Worm (Caenorhabditis elegans) whole organism, L1 larva: ENCODE measurements around the gene sre-7.

Experiments used
- C16A3.4 ChIP-seq: fragments of 150-350 bp; optimal IDR thresholded peaks from 2 replicates; lab custom pipeline; 2014; ENCODE audit warnings: missing biosample characterization, missing genetic modification characterization
- Y116A8C.19 ChIP-seq: sonication (generic microtip); optimal IDR thresholded peaks from 2 replicates; lab custom pipeline; 2016; ENCODE audit warnings: missing compliant biosample characterization, missing genetic modification characterization, borderline replicate concordance
- aly-2 ChIP-seq: fragments of 150-350 bp; optimal IDR thresholded peaks from 2 replicates; lab custom pipeline; 2014; ENCODE audit warnings: missing biosample characterization, missing genetic modification characterization
- ama-1 ChIP-seq: fragments of 150-350 bp; optimal IDR thresholded peaks from 2 replicates; lab custom pipeline; 2014
- ceh-8 ChIP-seq: fragments of 200-800 bp; sonication (Bioruptor generic); optimal IDR thresholded peaks from 2 replicates; lab custom pipeline; 2018; ENCODE audit warnings: mild to moderate bottlenecking, missing genetic modification characterization, moderate library complexity, missing compliant biosample characterization
- ceh-82 ChIP-seq, 3 experiments: fragments of 150-350 bp in 1 of 3; sonication (generic microtip) in 2 of 3; optimal IDR thresholded peaks; 2 replicates each; lab custom pipeline; 2014 to 2017; ENCODE audit warnings: missing biosample characterization in 3 of 3, missing genetic modification characterization in 3 of 3
- dpl-1 ChIP-seq, 3 experiments: fragments of 150-350 bp in 2 of 3; sonication (generic microtip) in 1 of 3; optimal IDR thresholded peaks; 2 replicates each; lab custom pipeline; 2014 to 2017; ENCODE audit warnings: missing biosample characterization in 3 of 3, missing genetic modification characterization in 3 of 3, missing genetic modification reagents in 3 of 3
- dsc-1 ChIP-seq: sonication (generic microtip); optimal IDR thresholded peaks from 2 replicates; lab custom pipeline; 2016; ENCODE audit warnings: mild to moderate bottlenecking, missing genetic modification characterization, missing compliant biosample characterization
- efl-1 ChIP-seq, 4 experiments: fragments of 150-350 bp; optimal IDR thresholded peaks in 3 of 4; peaks in 1 of 4; 1 replicate in 1 of 4; 2 replicates in 3 of 4; lab custom pipeline; 2014; ENCODE audit warnings: missing biosample characterization in 2 of 4, missing genetic modification characterization in 2 of 4, missing genetic modification reagents in 2 of 4
- egl-13 ChIP-seq: sonication (generic microtip); optimal IDR thresholded peaks from 2 replicates; lab custom pipeline; 2016; ENCODE audit warnings: missing genotype, missing genetic modification reagents, missing genetic modification characterization, missing compliant biosample characterization
- elt-3 ChIP-seq, 6 experiments: fragments of 150-350 bp in 1 of 6; sonication (generic microtip); optimal IDR thresholded peaks; 2 replicates each; lab custom pipeline; 2017 to 2018; ENCODE audit warnings: missing biosample characterization in 6 of 6, missing genetic modification characterization in 6 of 6, inconsistent platforms in 1 of 6
- ets-5 ChIP-seq: fragments of 200-800 bp; sonication (Bioruptor generic); IDR thresholded peaks from 2 replicates; pipeline ENCODE4 v1.3.6; 2022; ENCODE audit warnings: missing genetic modification characterization, missing compliant biosample characterization
- fkh-10 ChIP-seq: sonication (generic microtip); optimal IDR thresholded peaks from 2 replicates; lab custom pipeline; 2017; ENCODE audit warnings: missing biosample characterization, missing genetic modification reagents, missing genetic modification characterization
- fos-1 ChIP-seq: fragments of 150-350 bp; optimal IDR thresholded peaks from 2 replicates; lab custom pipeline; 2014; ENCODE audit warnings: missing biosample characterization, missing genetic modification characterization
- hlh-17 ChIP-seq: fragments of 200-800 bp; sonication (Bioruptor generic); optimal IDR thresholded peaks from 2 replicates; lab custom pipeline; 2018; ENCODE audit warnings: missing genetic modification characterization, mild to moderate bottlenecking, missing compliant biosample characterization, moderate library complexity, borderline replicate concordance
- hpl-2 ChIP-seq: fragments of 150-350 bp; optimal IDR thresholded peaks from 2 replicates; lab custom pipeline; 2014; ENCODE audit warnings: missing biosample characterization, missing genetic modification reagents, missing genetic modification characterization
- irx-1 ChIP-seq: sonication (generic microtip); optimal IDR thresholded peaks from 2 replicates; lab custom pipeline; 2016; ENCODE audit warnings: missing genetic modification characterization, missing compliant biosample characterization
- jun-1 ChIP-seq: fragments of 150-350 bp; optimal IDR thresholded peaks from 2 replicates; lab custom pipeline; 2014; ENCODE audit warnings: missing biosample characterization, missing genetic modification reagents, missing genetic modification characterization
- lin-13 ChIP-seq: fragments of 150-350 bp; optimal IDR thresholded peaks from 2 replicates; lab custom pipeline; 2014; ENCODE audit warnings: missing biosample characterization, missing genetic modification reagents, missing genetic modification characterization
- lin-35 ChIP-seq, 2 experiments: fragments of 150-350 bp; optimal IDR thresholded peaks; 2 replicates each; lab custom pipeline; 2014; ENCODE audit warnings: missing biosample characterization in 2 of 2, missing genetic modification characterization in 2 of 2, missing genetic modification reagents in 2 of 2
- lir-3 ChIP-seq: sonication (generic microtip); optimal IDR thresholded peaks from 2 replicates; lab custom pipeline; 2016; ENCODE audit warnings: mild to moderate bottlenecking, missing genetic modification characterization, moderate library complexity, missing compliant biosample characterization; ENCODE audit not compliant: poor library complexity
- mef-2 ChIP-seq: fragments of 150-350 bp; optimal IDR thresholded peaks from 2 replicates; lab custom pipeline; 2014; ENCODE audit warnings: missing biosample characterization, missing genetic modification characterization
- mep-1 ChIP-seq: fragments of 150-350 bp; optimal IDR thresholded peaks from 2 replicates; lab custom pipeline; 2014; ENCODE audit warnings: missing biosample characterization, missing genetic modification characterization
- nhr-11 ChIP-seq: fragments of 150-350 bp; optimal IDR thresholded peaks from 2 replicates; lab custom pipeline; 2014; ENCODE audit warnings: missing biosample characterization, missing genetic modification characterization
- nhr-12 ChIP-seq: sonication (generic microtip); optimal IDR thresholded peaks from 2 replicates; lab custom pipeline; 2017; ENCODE audit warnings: missing biosample characterization, missing genetic modification characterization
- nhr-76 ChIP-seq: sonication (generic microtip); optimal IDR thresholded peaks from 2 replicates; lab custom pipeline; 2017; ENCODE audit warnings: missing biosample characterization, missing genetic modification characterization
- nhr-84 ChIP-seq: sonication (generic microtip); optimal IDR thresholded peaks from 2 replicates; lab custom pipeline; 2017; ENCODE audit warnings: missing biosample characterization, missing genetic modification characterization
- nhr-85 ChIP-seq: sonication (generic microtip); peaks from one replicate; lab custom pipeline; 2016; ENCODE audit warnings: missing genetic modification characterization, inconsistent platforms, missing compliant biosample characterization
- nhr-90 ChIP-seq: sonication (generic microtip); optimal IDR thresholded peaks from 2 replicates; lab custom pipeline; 2016; ENCODE audit warnings: mild to moderate bottlenecking, missing genetic modification characterization, missing compliant biosample characterization; ENCODE audit not compliant: poor library complexity
- pqm-1 ChIP-seq: sonication (generic microtip); optimal IDR thresholded peaks from 3 replicates; lab custom pipeline; 2017; ENCODE audit warnings: missing biosample characterization, missing genetic modification characterization
- rnt-1 ChIP-seq: sonication (generic microtip); optimal IDR thresholded peaks from 2 replicates; lab custom pipeline; 2016; ENCODE audit warnings: mild to moderate bottlenecking, missing genetic modification characterization, moderate library complexity, missing compliant biosample characterization
- skn-1 ChIP-seq: fragments of 150-350 bp; optimal IDR thresholded peaks from 2 replicates; lab custom pipeline; 2014; ENCODE audit warnings: missing biosample characterization, missing genetic modification characterization
- sup-37 ChIP-seq: fragments of 200-800 bp; sonication (Bioruptor generic); optimal IDR thresholded peaks from 2 replicates; lab custom pipeline; 2018; ENCODE audit warnings: mild to moderate bottlenecking, missing genetic modification characterization, missing compliant biosample characterization
- tbx-2 ChIP-seq: sonication (generic microtip); optimal IDR thresholded peaks from 2 replicates; lab custom pipeline; 2016; ENCODE audit warnings: missing genetic modification characterization, missing compliant biosample characterization
- tlp-1 ChIP-seq: fragments of 150-350 bp; optimal IDR thresholded peaks from 2 replicates; lab custom pipeline; 2014; ENCODE audit warnings: missing biosample characterization, missing genetic modification characterization
- unc-30 ChIP-seq: sonication (generic microtip); optimal IDR thresholded peaks from 2 replicates; lab custom pipeline; 2017; ENCODE audit warnings: missing biosample characterization, missing genetic modification characterization
- unc-86 ChIP-seq: sonication (generic microtip); optimal IDR thresholded peaks from 2 replicates; lab custom pipeline; 2016; ENCODE audit warnings: missing genetic modification characterization, missing compliant biosample characterization
- zag-1 ChIP-seq: fragments of 150-350 bp; optimal IDR thresholded peaks from 2 replicates; lab custom pipeline; 2014; ENCODE audit warnings: missing biosample characterization, missing genetic modification characterization
- zip-4 ChIP-seq: fragments of 200-800 bp; sonication (Bioruptor generic); optimal IDR thresholded peaks from 2 replicates; lab custom pipeline; 2018; ENCODE audit warnings: mild to moderate bottlenecking, missing genetic modification characterization, moderate library complexity, missing compliant biosample characterization
- ztf-11 ChIP-seq, 2 experiments: sonication (generic microtip); optimal IDR thresholded peaks; 2 replicates each; lab custom pipeline; 2016 to 2017; ENCODE audit warnings: missing genetic modification characterization in 2 of 2, missing biosample characterization in 1 of 2, missing compliant biosample characterization in 1 of 2

The sre-7 gene

DNA sequence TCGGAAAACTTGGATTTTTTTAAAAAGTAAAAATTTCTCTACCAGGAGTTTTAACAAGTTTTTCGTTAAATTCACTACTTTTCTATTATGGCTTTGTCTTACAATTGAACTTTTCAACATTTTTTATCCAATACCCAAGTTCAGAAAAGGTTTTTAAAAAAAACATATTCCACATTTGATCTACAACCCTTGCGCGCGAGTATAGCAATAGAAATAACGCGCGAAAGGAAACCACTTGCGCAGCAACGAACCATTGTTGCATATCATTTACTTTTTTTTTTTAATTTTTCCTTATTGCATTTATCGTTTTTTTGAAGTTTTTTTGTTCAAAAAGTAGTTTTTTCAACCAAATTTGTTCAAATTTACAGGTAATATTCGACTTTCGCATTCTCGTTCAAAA is 41.8 kb downstream of the sre-7 start, which contains the start of gene F40G12.11:
Gene F40G12.11, plus strand, starts transcription at position 369 of the 400 bp plus-strand sequence.
- TF ChIP-seq nhr-84 (tag; lab: Kevin White, UChicago) (no peak), hpl-2 (no peak), lin-35 (GFP tag; optimal IDR thresholded peaks at IDR 0.05; lab: Kevin White, UChicago) (no peak), jun-1 (no peak), hlh-17 (GFP tag; lab: Kevin White, UChicago) (no peak), fkh-10 (no peak), tbx-2 (tag; lab: Kevin White, UChicago) (no peak)

DNA sequence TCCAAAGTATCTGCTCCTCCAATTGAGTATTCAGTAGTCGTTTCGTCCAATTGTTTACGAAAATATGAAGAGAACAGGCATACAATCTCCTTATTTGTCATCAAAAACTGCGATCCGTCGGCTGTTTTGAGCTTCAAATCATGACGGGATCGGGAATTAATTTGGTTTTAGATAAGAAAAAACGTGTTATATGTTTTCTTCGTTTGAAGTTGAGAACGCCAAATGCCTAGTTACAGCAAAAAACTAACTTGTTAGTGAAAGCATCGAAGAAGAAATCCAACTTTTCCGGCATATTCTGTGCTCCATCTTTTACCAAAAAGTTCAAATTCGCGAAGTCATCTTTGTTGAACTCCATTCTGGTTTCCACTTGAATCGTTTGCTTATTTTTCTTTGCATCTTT is 45.4 kb downstream of the sre-7 start, which contains the start of gene F14D7.1:
Gene F14D7.1, minus strand, starts transcription at position 101 of the 400 bp plus-strand sequence.
- TF ChIP-seq nhr-76 (tag; lab: Kevin White, UChicago) (no peak), ceh-8 (GFP tag; lab: Kevin White, UChicago) (no peak), C16A3.4 (tag; lab: Kevin White, UChicago) (no peak), mef-2 (tag; lab: Kevin White, UChicago) (no peak), nhr-85 (tag; lab: Kevin White, UChicago) (no peak), nhr-11 (tag; lab: Kevin White, UChicago) (no peak), unc-30 (no peak), egl-13 (no peak), mep-1 (no peak), dpl-1 (GFP tag; optimal IDR thresholded peaks at IDR 0.05; lab: Kevin White, UChicago) (no peak)

DNA sequence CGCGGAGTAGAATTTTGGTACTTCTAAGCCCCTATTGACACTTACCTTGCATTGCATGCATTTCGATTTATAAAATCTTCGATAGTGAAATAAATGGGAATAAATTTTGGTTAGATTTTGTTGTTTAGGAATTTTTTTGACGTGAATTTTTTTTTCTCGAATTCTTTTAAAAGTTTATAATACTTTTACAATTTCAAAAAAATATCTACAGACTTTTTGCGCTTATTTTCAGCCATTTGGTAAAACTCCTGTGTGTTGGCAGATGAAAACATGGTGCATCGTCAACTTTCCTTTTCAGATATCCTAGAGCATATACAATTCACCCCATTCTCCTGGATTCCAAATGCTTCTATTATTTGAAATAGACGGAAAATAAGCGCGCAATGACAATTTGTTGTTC is 46.6 kb downstream of the sre-7 start, which contains the start of gene F14D7.18:
Gene F14D7.18, minus strand, starts transcription at position 101 of the 400 bp plus-strand sequence.
- no peak for TF ChIP-seq efl-1 (optimal IDR thresholded peaks at IDR 0.05; lab: Kevin White, UChicago)
- TF ChIP-seq efl-1 (GFP tag; optimal IDR thresholded peaks at IDR 0.05 in 1 of 2; lab: Kevin White, UChicago): no peak
- no peak for TF ChIP-seq irx-1 (tag; lab: Kevin White, UChicago)
- TF ChIP-seq pqm-1 (tag; lab: Kevin White, UChicago): no peak
- TF ChIP-seq unc-86 (tag; lab: Kevin White, UChicago): no peak
- TF ChIP-seq zag-1 (tag; lab: Kevin White, UChicago): no peak
- no peak for TF ChIP-seq nhr-12 (tag; lab: Kevin White, UChicago)
- no peak for TF ChIP-seq tlp-1 (tag; lab: Kevin White, UChicago)
- no peak for TF ChIP-seq lin-13 (GFP tag; lab: Kevin White, UChicago)
- no peak for TF ChIP-seq lin-35 (GFP tag; optimal IDR thresholded peaks at IDR 0.05; lab: Kevin White, UChicago)
- TF ChIP-seq fos-1 (tag; lab: Kevin White, UChicago): no peak

DNA sequence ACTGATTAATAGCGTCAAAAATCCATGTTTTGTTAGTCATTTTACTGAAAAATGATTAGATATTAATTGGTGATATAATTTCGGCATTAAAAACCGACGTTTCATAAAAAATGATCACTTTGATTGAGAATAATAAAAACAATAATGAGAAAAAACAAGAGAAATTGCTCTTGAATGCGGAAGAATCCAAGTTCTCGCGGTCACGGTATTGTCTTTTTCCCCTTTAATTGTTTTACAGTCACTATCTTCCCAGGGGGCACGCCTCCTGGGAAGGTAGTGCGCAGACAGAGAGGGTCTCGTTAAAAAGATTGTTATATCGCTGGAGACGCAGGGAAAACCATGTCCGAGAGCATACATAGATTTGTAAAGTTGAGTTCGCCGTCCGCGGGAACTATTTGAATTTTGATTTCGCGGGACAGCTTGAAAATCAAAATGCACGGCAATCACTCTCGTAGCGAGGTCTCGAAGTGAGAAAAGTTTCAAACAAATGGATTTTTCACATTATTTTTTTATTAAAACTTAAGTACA is 49.7 kb downstream of the sre-7 start, which contains the start of gene F14D7.2:
Gene F14D7.2, minus strand, starts transcription at position 51 of the 528 bp plus-strand sequence.
- TF ChIP-seq efl-1 (optimal IDR thresholded peaks at IDR 0.05; lab: Kevin White, UChicago): no peak
- TF ChIP-seq efl-1 (GFP tag; optimal IDR thresholded peaks at IDR 0.05 in 1 of 2; lab: Kevin White, UChicago): no peak
- TF ChIP-seq ama-1 (lab: Kevin White, UChicago): no peak
- TF ChIP-seq ets-5: no peak
- TF ChIP-seq ceh-82 (tag; optimal IDR thresholded peaks at IDR 0.05; lab: Kevin White, UChicago): no peak
- TF ChIP-seq dsc-1 (tag; lab: Kevin White, UChicago): no peak
- TF ChIP-seq lin-35 (GFP tag; optimal IDR thresholded peaks at IDR 0.05; lab: Kevin White, UChicago): no peak
- TF ChIP-seq elt-3 (tag; optimal IDR thresholded peaks at IDR 0.05; lab: Kevin White, UChicago): no peak
- no peak for TF ChIP-seq ztf-11 (tag; optimal IDR thresholded peaks at IDR 0.05; lab: Kevin White, UChicago)
- no peak for TF ChIP-seq skn-1 (tag; lab: Kevin White, UChicago)
- no peak for TF ChIP-seq pqm-1 (tag; lab: Kevin White, UChicago)
- TF ChIP-seq mep-1: no peak
- no peak for TF ChIP-seq zip-4 (GFP tag; lab: Kevin White, UChicago)
- no peak for TF ChIP-seq Y116A8C.19 (tag; lab: Kevin White, UChicago)
- no peak for TF ChIP-seq hlh-17 (GFP tag; lab: Kevin White, UChicago)
- no peak for TF ChIP-seq rnt-1 (tag; lab: Kevin White, UChicago)
- no peak for TF ChIP-seq aly-2 (tag; lab: Kevin White, UChicago)
- TF ChIP-seq nhr-90 (tag; lab: Kevin White, UChicago): no peak
- no peak for TF ChIP-seq lir-3 (tag; lab: Kevin White, UChicago)
- TF ChIP-seq sup-37 (GFP tag; lab: Kevin White, UChicago): no peak
- TF ChIP-seq tlp-1 (tag; lab: Kevin White, UChicago): no peak
